Worm (Caenorhabditis elegans) whole organism, L3 larva: ENCODE results near the gene nspb-6.

ENCODE experiments used
- ama-1 ChIP-seq: fragments of 150-350 bp; optimal IDR thresholded peaks from 2 replicates; lab custom pipeline; 2018
- elt-3 ChIP-seq, 3 experiments: fragments of 150-350 bp in 1 of 3; sonication (generic microtip) in 2 of 3; optimal IDR thresholded peaks; 2 replicates in 2 of 3; 4 replicates in 1 of 3; lab custom pipeline; 2014 to 2017; ENCODE audit warnings: missing biosample characterization in 3 of 3, missing genetic modification characterization in 3 of 3
- lin-39 ChIP-seq: fragments of 150-350 bp; optimal IDR thresholded peaks from 2 replicates; lab custom pipeline; 2018; ENCODE audit warnings: missing biosample characterization, missing genetic modification reagents, missing genetic modification characterization
- nhr-12 ChIP-seq: fragments of 150-350 bp; optimal IDR thresholded peaks from 2 replicates; lab custom pipeline; 2014; ENCODE audit warnings: missing biosample characterization, missing genetic modification characterization
- nhr-28 ChIP-seq: fragments of 150-350 bp; optimal IDR thresholded peaks from 2 replicates; lab custom pipeline; 2014; ENCODE audit warnings: missing biosample characterization, missing genetic modification characterization
- pqm-1 ChIP-seq: fragments of 150-350 bp; optimal IDR thresholded peaks from 2 replicates; lab custom pipeline; 2017; ENCODE audit warnings: missing biosample characterization, missing genetic modification characterization, inconsistent platforms
- unc-39 ChIP-seq: sonication (generic microtip); optimal IDR thresholded peaks from 4 replicates; lab custom pipeline; 2017; ENCODE audit warnings: missing biosample characterization, missing genetic modification characterization
- ztf-4 ChIP-seq: fragments of 150-350 bp; optimal IDR thresholded peaks from 2 replicates; lab custom pipeline; 2014; ENCODE audit warnings: missing biosample characterization, missing genetic modification characterization

DNA sequence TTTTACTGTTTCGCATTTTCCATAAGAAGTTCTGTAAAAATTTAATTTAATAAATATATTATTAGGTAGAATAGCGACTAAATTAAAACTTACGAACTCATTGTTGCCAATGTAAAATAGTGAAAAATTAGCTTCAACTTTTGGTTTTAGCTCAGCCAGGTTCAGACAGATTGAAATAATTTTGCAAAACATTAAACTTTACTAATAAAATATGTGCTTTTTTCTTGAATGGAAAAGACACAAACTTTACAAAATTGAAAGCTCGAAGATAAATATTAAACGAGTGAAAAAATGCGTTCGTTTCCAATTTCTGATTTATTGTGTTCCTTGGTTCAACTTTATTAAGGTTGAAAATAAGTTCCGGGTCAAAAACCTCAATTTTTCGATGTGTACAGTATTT lies 15.4 kb upstream of the nspb-6 start, which contains the start of gene srv-22:
- TF ChIP-seq ama-1 (lab: Kevin White, UChicago) (no peak), elt-3 (tag; optimal IDR thresholded peaks at IDR 0.05; lab: Kevin White, UChicago) (no peak), nhr-12 (tag; lab: Kevin White, UChicago) (no peak), nhr-28 (no peak), lin-39 (no peak), ztf-4 (tag; lab: Kevin White, UChicago) (no peak), pqm-1 (tag; lab: Kevin White, UChicago) (no peak), unc-39 (no peak)
